Worm (Caenorhabditis elegans) whole organism, early embryonic: ENCODE measurements around the gene tbc-19.

ENCODE experiments used
- ama-1 ChIP-seq: fragments of 150-350 bp; optimal IDR thresholded peaks from 2 replicates; lab custom pipeline; 2014
- ceh-36 ChIP-seq: sonication (generic microtip); optimal IDR thresholded peaks from 2 replicates; lab custom pipeline; 2016; ENCODE audit warnings: missing genetic modification characterization, inconsistent platforms, missing compliant biosample characterization
- hmbx-1 ChIP-seq: sonication (generic microtip); optimal IDR thresholded peaks from 2 replicates; lab custom pipeline; 2016; ENCODE audit warnings: mild to moderate bottlenecking, missing genetic modification characterization, missing compliant biosample characterization
- hmg-4 ChIP-seq: fragments of 200-800 bp; sonication (Bioruptor generic); optimal IDR thresholded peaks from 2 replicates; lab custom pipeline; 2018; ENCODE audit warnings: mild to moderate bottlenecking, missing genetic modification characterization, missing compliant biosample characterization
- pes-1 ChIP-seq: fragments of 200-800 bp; sonication (Bioruptor generic); IDR thresholded peaks from 2 replicates; pipeline ENCODE4 v1.3.6; 2022; ENCODE audit warnings: missing genetic modification reagents, missing genetic modification characterization, missing compliant biosample characterization
- tbx-11 ChIP-seq: fragments of 200-800 bp; sonication (Bioruptor generic); IDR thresholded peaks from 2 replicates; pipeline ENCODE4 v1.3.6; 2022; ENCODE audit warnings: missing genetic modification characterization, missing compliant biosample characterization
- tbx-37 ChIP-seq: fragments of 200-800 bp; sonication (Bioruptor generic); conservative IDR thresholded peaks from 2 replicates; pipeline ENCODE4 v1.3.6; 2022; ENCODE audit warnings: missing genetic modification reagents, missing genetic modification characterization, missing compliant biosample characterization
- tra-4 ChIP-seq: sonication (generic microtip); optimal IDR thresholded peaks from 2 replicates; lab custom pipeline; 2017; ENCODE audit warnings: missing genetic modification characterization, missing compliant biosample characterization

DNA sequence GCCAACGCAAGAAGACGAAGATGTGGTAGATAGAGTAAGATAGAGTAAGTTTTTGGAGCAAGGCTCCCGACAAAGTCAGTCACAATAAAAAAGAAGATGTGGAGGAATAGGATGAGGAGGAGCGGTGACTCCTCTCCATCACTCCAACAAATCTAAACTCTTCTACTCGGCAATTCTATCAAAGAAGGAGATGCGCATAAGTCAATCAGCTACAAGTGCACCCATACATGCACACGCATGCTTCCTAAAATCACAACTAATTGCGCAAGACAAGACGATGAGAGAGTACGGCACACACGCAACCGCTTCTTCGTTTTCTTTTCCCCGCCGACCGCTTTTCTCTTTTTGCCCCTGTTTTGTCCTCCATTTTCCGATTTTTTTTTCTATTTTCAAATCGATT lies 35.3 kb upstream of the tbc-19 start:
- TF ChIP-seq hmg-4 = no peak
- TF ChIP-seq pes-1 = no peak
- TF ChIP-seq hmbx-1 (tag; lab: Kevin White, UChicago) = no peak
- TF ChIP-seq ama-1 = no peak
- no peak for TF ChIP-seq tra-4 (tag; lab: Kevin White, UChicago)
- no peak for TF ChIP-seq tbx-37 (GFP tag; lab: Robert Waterston, UW)
- no peak for TF ChIP-seq tbx-11 (GFP tag; lab: Robert Waterston, UW)
- TF ChIP-seq ceh-36 (tag; lab: Kevin White, UChicago) = no peak
